Fruit fly (Drosophila melanogaster) whole organism, embryonic: ENCODE measurements around the gene DPCoAC.

Experiments
- BEAF-32 ChIP-seq: fragments of 200-800 bp; sonication (Bioruptor generic); optimal IDR thresholded peaks from 3 replicates; lab custom pipeline; 2017; ENCODE audit warnings: missing biosample characterization, missing genetic modification characterization, mild to moderate bottlenecking, moderate library complexity, missing genetic modification reagents
- CG12299 ChIP-seq: fragments of 200-800 bp; sonication (Bioruptor generic); optimal IDR thresholded peaks from 2 replicates; lab custom pipeline; 2018; ENCODE audit warnings: missing biosample characterization, mild to moderate bottlenecking, missing genetic modification characterization
- CG14050 ChIP-seq: fragments of 200-800 bp; sonication (Bioruptor generic); IDR thresholded peaks from 3 replicates; pipeline ENCODE4 v1.3.6; 2022; ENCODE audit warnings: missing biosample characterization, missing genetic modification characterization
- CG17612 ChIP-seq: fragments of 200-800 bp; sonication (Bioruptor generic); IDR thresholded peaks from 2 replicates; pipeline ENCODE4 v1.3.6; 2022; ENCODE audit warnings: missing biosample characterization, missing genetic modification characterization
- CG18011 ChIP-seq: fragments of 200-800 bp; sonication (Bioruptor generic); optimal IDR thresholded peaks from 2 replicates; lab custom pipeline; 2017; ENCODE audit warnings: missing biosample characterization, missing genetic modification characterization, mild to moderate bottlenecking, moderate library complexity, missing genotype
- CG18476 ChIP-seq: fragments of 200-800 bp; sonication (Bioruptor generic); optimal IDR thresholded peaks from 2 replicates; lab custom pipeline; 2016; ENCODE audit warnings: missing biosample characterization, mild to moderate bottlenecking, missing genetic modification characterization
- CG2678 ChIP-seq: fragments of 200-800 bp; sonication (Bioruptor generic); optimal IDR thresholded peaks from 3 replicates; lab custom pipeline; 2019; ENCODE audit warnings: missing biosample characterization, mild to moderate bottlenecking, missing genetic modification characterization, moderate library complexity
- CG32772 ChIP-seq: fragments of 200-800 bp; sonication (Bioruptor generic); IDR thresholded peaks from 2 replicates; pipeline ENCODE4 v1.3.6; 2022; ENCODE audit warnings: missing biosample characterization, missing genetic modification characterization
- CG42726 ChIP-seq: fragments of 200-800 bp; sonication (Bioruptor generic); IDR thresholded peaks from 2 replicates; pipeline ENCODE4 v1.3.6; 2022; ENCODE audit warnings: missing biosample characterization, missing genetic modification characterization; ENCODE audit not compliant: partially characterized antibody
- CG4282 ChIP-seq: fragments of 200-800 bp; sonication (Bioruptor generic); optimal IDR thresholded peaks from 2 replicates; lab custom pipeline; 2016; ENCODE audit warnings: missing biosample characterization, missing genetic modification characterization
- CG4404 ChIP-seq: fragments of 200-800 bp; sonication (Bioruptor generic); IDR thresholded peaks from 2 replicates; pipeline ENCODE4 v1.3.6; 2022; ENCODE audit warnings: missing biosample characterization, missing genetic modification characterization
- CG6654 ChIP-seq: fragments of 200-800 bp; sonication (Bioruptor generic); optimal IDR thresholded peaks from 2 replicates; lab custom pipeline; 2017; ENCODE audit warnings: missing biosample characterization, mild to moderate bottlenecking, missing genetic modification characterization
- CG6765 ChIP-seq: fragments of 200-800 bp; sonication (Bioruptor generic); optimal IDR thresholded peaks from 3 replicates; lab custom pipeline; 2017; ENCODE audit warnings: missing biosample characterization, mild to moderate bottlenecking, missing genetic modification characterization
- CG6791 ChIP-seq: fragments of 200-800 bp; sonication (Bioruptor generic); IDR thresholded peaks from 3 replicates; pipeline ENCODE4 v1.3.6; 2022; ENCODE audit warnings: missing biosample characterization, missing genetic modification characterization; ENCODE audit not compliant: partially characterized antibody
- CG7372 ChIP-seq: fragments of 200-800 bp; sonication (Bioruptor generic); IDR thresholded peaks from 2 replicates; pipeline ENCODE4 v1.3.6; 2022; ENCODE audit warnings: missing biosample characterization, missing genetic modification characterization
- CG8089 ChIP-seq: fragments of 200-800 bp; sonication (Bioruptor generic); optimal IDR thresholded peaks from 3 replicates; lab custom pipeline; 2016; ENCODE audit warnings: missing biosample characterization, missing genetic modification characterization
- CG8290 ChIP-seq, 3 experiments: fragments of 200-800 bp; sonication (Bioruptor generic); optimal IDR thresholded peaks; 2 replicates each; lab custom pipeline; 2016 to 2019; ENCODE audit warnings: missing biosample characterization in 3 of 3, missing genetic modification characterization in 3 of 3, mild to moderate bottlenecking in 2 of 3, moderate library complexity in 1 of 3
- CG8359 ChIP-seq: fragments of 200-800 bp; sonication (Bioruptor generic); optimal IDR thresholded peaks from 2 replicates; lab custom pipeline; 2017; ENCODE audit warnings: missing biosample characterization, mild to moderate bottlenecking, missing genetic modification characterization, borderline replicate concordance
- CG8944 ChIP-seq: fragments of 200-800 bp; sonication (Bioruptor generic); optimal IDR thresholded peaks from 3 replicates; lab custom pipeline; 2016; ENCODE audit warnings: missing biosample characterization, missing genetic modification characterization
- CG9797 ChIP-seq: fragments of 200-800 bp; sonication (Bioruptor generic); optimal IDR thresholded peaks from 3 replicates; lab custom pipeline; 2018; ENCODE audit warnings: missing biosample characterization, mild to moderate bottlenecking, missing genetic modification characterization
- CG9932 ChIP-seq: fragments of 200-800 bp; sonication (Bioruptor generic); IDR thresholded peaks from 2 replicates; pipeline ENCODE4 v1.3.6; 2022; ENCODE audit warnings: missing biosample characterization, missing genetic modification characterization
- CrebB ChIP-seq: fragments of 200-800 bp; sonication (Bioruptor generic); optimal IDR thresholded peaks from 3 replicates; lab custom pipeline; 2018; ENCODE audit warnings: missing biosample characterization, mild to moderate bottlenecking, missing genetic modification characterization
- HmgD ChIP-seq: fragments of 200-800 bp; sonication (Bioruptor generic); optimal IDR thresholded peaks from 3 replicates; lab custom pipeline; 2016; ENCODE audit warnings: missing biosample characterization, missing genetic modification characterization
- MESR4 ChIP-seq: fragments of 200-800 bp; sonication (Bioruptor generic); optimal IDR thresholded peaks from 2 replicates; lab custom pipeline; 2018; ENCODE audit warnings: missing biosample characterization, mild to moderate bottlenecking, missing genetic modification characterization, moderate library complexity
- Med ChIP-seq: fragments of 200-800 bp; sonication (Bioruptor generic); peaks from one replicate; lab custom pipeline; 2016; ENCODE audit warnings: missing biosample characterization, missing genetic modification characterization, mild to moderate bottlenecking, inconsistent platforms, moderate library complexity
- Opbp ChIP-seq: fragments of 200-800 bp; sonication (Bioruptor generic); IDR thresholded peaks from 3 replicates; pipeline ENCODE4 v1.3.6; 2022; ENCODE audit warnings: missing biosample characterization, missing genetic modification characterization; ENCODE audit not compliant: partially characterized antibody
- Sin3A ChIP-seq: fragments of >200 bp; optimal IDR thresholded peaks from 2 replicates; lab custom pipeline; 2018
- Sox100B ChIP-seq: fragments of 200-800 bp; sonication (Bioruptor generic); optimal IDR thresholded peaks from 3 replicates; lab custom pipeline; 2018; ENCODE audit warnings: missing biosample characterization, mild to moderate bottlenecking, missing genetic modification characterization
- Trl ChIP-seq, 3 experiments: fragments of >200 bp in 2 of 3; fragments of 200-800 bp in 1 of 3; sonication (Bioruptor generic) in 1 of 3; optimal IDR thresholded peaks; 2 replicates in 1 of 3; 3 replicates in 2 of 3; lab custom pipeline; 2016 to 2017; ENCODE audit warnings: missing biosample characterization in 1 of 3, missing genetic modification characterization in 1 of 3
- abd-A ChIP-seq: fragments of 200-800 bp; sonication (Bioruptor generic); optimal IDR thresholded peaks from 3 replicates; lab custom pipeline; 2019; ENCODE audit warnings: missing biosample characterization, mild to moderate bottlenecking, missing genetic modification characterization, moderate library complexity
- ase ChIP-seq: fragments of 200-800 bp; sonication (Bioruptor generic); IDR thresholded peaks from 3 replicates; pipeline ENCODE4 v1.3.6; 2022; ENCODE audit warnings: missing biosample characterization, missing genetic modification characterization
- ci ChIP-seq: fragments of 200-800 bp; sonication (Bioruptor generic); IDR thresholded peaks from 3 replicates; pipeline ENCODE4 v1.3.6; 2022; ENCODE audit warnings: missing biosample characterization, missing genetic modification characterization
- corto ChIP-seq: fragments of 200-800 bp; sonication (Bioruptor generic); optimal IDR thresholded peaks from 2 replicates; lab custom pipeline; 2016; ENCODE audit warnings: missing biosample characterization, mild to moderate bottlenecking, missing genetic modification characterization, moderate library complexity
- crp ChIP-seq, 2 experiments: fragments of 200-800 bp; sonication (Bioruptor generic); optimal IDR thresholded peaks; 2 replicates in 1 of 2; 3 replicates in 1 of 2; lab custom pipeline; 2017; ENCODE audit warnings: missing biosample characterization in 2 of 2, missing genetic modification characterization in 2 of 2, mild to moderate bottlenecking in 1 of 2, moderate library complexity in 1 of 2
- dmrt11E ChIP-seq: fragments of 200-800 bp; sonication (Bioruptor generic); optimal IDR thresholded peaks from 3 replicates; lab custom pipeline; 2018; ENCODE audit warnings: missing biosample characterization, mild to moderate bottlenecking, missing genetic modification characterization, moderate library complexity
- eyg ChIP-seq: fragments of 200-800 bp; sonication (Bioruptor generic); optimal IDR thresholded peaks from 3 replicates; lab custom pipeline; 2016; ENCODE audit warnings: missing biosample characterization, missing genetic modification characterization
- gce ChIP-seq: fragments of 200-800 bp; sonication (Bioruptor generic); IDR thresholded peaks from 3 replicates; pipeline ENCODE4 v1.3.6; 2022; ENCODE audit warnings: missing biosample characterization, missing genetic modification characterization
- grau ChIP-seq: fragments of 200-800 bp; optimal IDR thresholded peaks from 3 replicates; lab custom pipeline; 2019; ENCODE audit warnings: missing biosample characterization, mild to moderate bottlenecking, missing genetic modification characterization, moderate library complexity
- ind ChIP-seq: fragments of 200-800 bp; sonication (Bioruptor generic); optimal IDR thresholded peaks from 3 replicates; lab custom pipeline; 2016; ENCODE audit warnings: missing biosample characterization, missing genetic modification characterization
- nerfin-1 ChIP-seq: fragments of 200-800 bp; sonication (Bioruptor generic); optimal IDR thresholded peaks from 3 replicates; lab custom pipeline; 2019; ENCODE audit warnings: missing biosample characterization, mild to moderate bottlenecking, missing genetic modification characterization, moderate library complexity
- pfk ChIP-seq: fragments of 200-800 bp; sonication (Bioruptor generic); optimal IDR thresholded peaks from 2 replicates; lab custom pipeline; 2018; ENCODE audit warnings: missing biosample characterization, mild to moderate bottlenecking, missing genetic modification characterization, moderate library complexity
- pum ChIP-seq: fragments of 200-800 bp; sonication (Bioruptor generic); optimal IDR thresholded peaks from 2 replicates; lab custom pipeline; 2016; ENCODE audit warnings: missing biosample characterization, missing genetic modification characterization
- ranshi ChIP-seq: fragments of 200-800 bp; sonication (Bioruptor generic); IDR thresholded peaks from 2 replicates; pipeline ENCODE4 v1.3.6; 2022; ENCODE audit warnings: missing biosample characterization, missing genetic modification characterization
- repo ChIP-seq: fragments of 200-800 bp; sonication (Bioruptor generic); optimal IDR thresholded peaks from 2 replicates; lab custom pipeline; 2016; ENCODE audit warnings: missing biosample characterization, missing genetic modification characterization
- tx ChIP-seq: fragments of 200-800 bp; sonication (Bioruptor generic); optimal IDR thresholded peaks from 2 replicates; lab custom pipeline; 2016; ENCODE audit warnings: missing biosample characterization, missing genetic modification characterization
- unc-4 ChIP-seq: fragments of 200-800 bp; sonication (Bioruptor generic); IDR thresholded peaks from 2 replicates; pipeline ENCODE4 v1.3.6; 2022; ENCODE audit warnings: missing biosample characterization, missing genetic modification characterization; ENCODE audit not compliant: partially characterized antibody
- usp ChIP-seq: fragments of >200 bp; optimal IDR thresholded peaks from 2 replicates; lab custom pipeline; 2017; ENCODE audit warnings: missing biosample characterization, missing genetic modification characterization

Gene DPCoAC

dm6 chr3R:20557415-20558105 lies at the start of gene DPCoAC, which contains the start of gene CG5180 (continued):
- TF ChIP-seq HmgD = peak; percentile 92
- no peak for TF ChIP-seq CG8359 (GFP tag; lab: Kevin White, UChicago)
- no peak for TF ChIP-seq Trl (optimal IDR thresholded peaks at IDR 0.05; lab: Kevin White, UChicago)
- TF ChIP-seq Trl (GFP tag; optimal IDR thresholded peaks at IDR 0.05; lab: Kevin White, UChicago) = peak; percentile 38
- peak; percentile 76 for TF ChIP-seq ci
- peak; percentile 68; the same call in 1 of the 2 replicates for TF ChIP-seq CG7372 (GFP tag; lab: Robert Waterston, UW)
- TF ChIP-seq CG6654 (GFP tag; lab: Kevin White, UChicago) = no peak
- peak; percentile 91 for TF ChIP-seq CG9932 (GFP tag; lab: Robert Waterston, UW)
- TF ChIP-seq CG4282 (GFP tag; lab: Kevin White, UChicago) = peak; percentile 99
- peak; percentile 80 for TF ChIP-seq CG6791 (GFP tag; lab: Robert Waterston, UW)
- no peak for TF ChIP-seq usp (GFP tag; lab: Kevin White, UChicago)
- peak; percentile 70; the same call in 1 of the 2 replicates for TF ChIP-seq ranshi (GFP tag; lab: Robert Waterston, UW)
- TF ChIP-seq CG18476 (GFP tag; lab: Kevin White, UChicago) = peak; percentile 1
- TF ChIP-seq MESR4 (GFP tag; lab: Kevin White, UChicago) = peak; percentile 74
- TF ChIP-seq CG6765 (GFP tag; lab: Kevin White, UChicago) = no peak
- TF ChIP-seq CG18011 (GFP tag; lab: Kevin White, UChicago) = no peak
- TF ChIP-seq eyg (GFP tag; lab: Kevin White, UChicago) = peak; percentile 10
- peak; percentile 54 for TF ChIP-seq CG8290 (GFP tag; optimal IDR thresholded peaks at IDR 0.05; lab: Kevin White, UChicago)
- peak in 1 of 2 experiments; percentile 95 for TF ChIP-seq CG8290 (tag; optimal IDR thresholded peaks at IDR 0.05; lab: Kevin White, UChicago)
- peak; percentile 63 for TF ChIP-seq BEAF-32 (GFP tag; lab: Kevin White, UChicago)
- peak; percentile 58 for TF ChIP-seq CG17612 (GFP tag; lab: Robert Waterston, UW)
- TF ChIP-seq abd-A = peak; percentile 34
- TF ChIP-seq CG8089 (GFP tag; lab: Kevin White, UChicago) = peak; percentile 17
- TF ChIP-seq ase = no peak; the same call in 2 of the 3 replicates
- TF ChIP-seq tx = peak; percentile 25
- TF ChIP-seq repo = peak; percentile 44
- peak; percentile 64 for TF ChIP-seq pum
- TF ChIP-seq CG32772 = peak; percentile 57; the same call in 1 of the 2 replicates
- TF ChIP-seq Sin3A = peak; percentile 44
- peak; percentile 11 for TF ChIP-seq pfk (GFP tag; lab: Kevin White, UChicago)
- TF ChIP-seq dmrt11E (tag; lab: Kevin White, UChicago) = peak; percentile 22
- TF ChIP-seq CG8944 (GFP tag; lab: Kevin White, UChicago) = peak; percentile 81
- peak; percentile 82 for TF ChIP-seq Opbp (GFP tag; lab: Robert Waterston, UW)
- TF ChIP-seq CG4404 = peak; percentile 48; the same call in 1 of the 2 replicates
- TF ChIP-seq CrebB = peak; percentile 58
- TF ChIP-seq CG9797 (GFP tag; lab: Kevin White, UChicago) = peak; percentile 45
- TF ChIP-seq unc-4 (GFP tag; lab: Robert Waterston, UW) = peak; percentile 50
- TF ChIP-seq ind (GFP tag; lab: Kevin White, UChicago) = peak; percentile 72
- peak; percentile 48 for TF ChIP-seq Sox100B (GFP tag; lab: Kevin White, UChicago)
- TF ChIP-seq nerfin-1 = peak; percentile 14
- peak; percentile 60 for TF ChIP-seq grau (tag; lab: Kevin White, UChicago)
- peak in 1 of 2 experiments; percentile 36 for TF ChIP-seq crp (GFP tag; optimal IDR thresholded peaks at IDR 0.05; lab: Kevin White, UChicago)
- peak; percentile 56 for TF ChIP-seq CG2678 (tag; lab: Kevin White, UChicago)
- peak; percentile 56; the same call in 1 of the 2 replicates for TF ChIP-seq CG42726 (GFP tag; lab: Robert Waterston, UW)
- TF ChIP-seq CG12299 = peak; percentile 60
- peak; percentile 95 for TF ChIP-seq Med
- peak; percentile 37; the same call in 2 of the 3 replicates for TF ChIP-seq CG14050
- no peak for TF ChIP-seq corto (GFP tag; lab: Kevin White, UChicago)
- TF ChIP-seq gce (GFP tag; lab: Robert Waterston, UW) = 0 out of 3 replicates have a peak, but pooled peaks have one; percentile 47
